Worm (Caenorhabditis elegans) whole organism, mixed stage, embryonic: ENCODE measurements around the gene tiar-2.

Experiments used
- M03D4.4 ChIP-seq: sonication (generic microtip); optimal IDR thresholded peaks from 2 replicates; lab custom pipeline; 2017; ENCODE audit warnings: mild to moderate bottlenecking, missing genetic modification characterization, missing compliant biosample characterization
- bed-3 ChIP-seq: fragments of 200-800 bp; sonication (Bioruptor generic); optimal IDR thresholded peaks from 3 replicates; lab custom pipeline; 2018; ENCODE audit warnings: mild to moderate bottlenecking, missing genetic modification characterization, moderate library complexity, missing compliant biosample characterization
- blmp-1 ChIP-seq: fragments of 150-350 bp; optimal IDR thresholded peaks from 2 replicates; lab custom pipeline; 2014; ENCODE audit warnings: missing biosample characterization, missing genetic modification characterization
- ceh-39 ChIP-seq: fragments of 150-350 bp; optimal IDR thresholded peaks from 2 replicates; lab custom pipeline; 2014; ENCODE audit warnings: missing biosample characterization, missing genetic modification characterization
- ceh-43 ChIP-seq: fragments of 200-800 bp; sonication (Bioruptor generic); optimal IDR thresholded peaks from 2 replicates; lab custom pipeline; 2018; ENCODE audit warnings: mild to moderate bottlenecking, missing genetic modification characterization, moderate library complexity, missing compliant biosample characterization
- ceh-83 ChIP-seq: fragments of 200-800 bp; sonication (Bioruptor generic); optimal IDR thresholded peaks from 2 replicates; lab custom pipeline; 2018; ENCODE audit warnings: mild to moderate bottlenecking, missing genetic modification characterization, missing compliant biosample characterization
- ces-1 ChIP-seq: fragments of 150-350 bp; optimal IDR thresholded peaks from 2 replicates; lab custom pipeline; 2014; ENCODE audit warnings: missing biosample characterization, missing genetic modification reagents, missing genetic modification characterization
- cnd-1 ChIP-seq: fragments of 200-800 bp; sonication (Bioruptor generic); optimal IDR thresholded peaks from 2 replicates; lab custom pipeline; 2018; ENCODE audit warnings: mild to moderate bottlenecking, missing genetic modification characterization, missing compliant biosample characterization
- drap-1 ChIP-seq: fragments of 200-800 bp; sonication (Bioruptor generic); optimal IDR thresholded peaks from 3 replicates; lab custom pipeline; 2018; ENCODE audit warnings: mild to moderate bottlenecking, missing genetic modification characterization, missing compliant biosample characterization
- elt-3 ChIP-seq: fragments of 150-350 bp; optimal IDR thresholded peaks from 2 replicates; lab custom pipeline; 2014; ENCODE audit warnings: missing biosample characterization, missing genetic modification characterization
- flh-1 ChIP-seq: fragments of 200-800 bp; sonication (Bioruptor generic); optimal IDR thresholded peaks from 2 replicates; lab custom pipeline; 2018; ENCODE audit warnings: mild to moderate bottlenecking, missing genetic modification characterization, moderate library complexity, missing compliant biosample characterization
- ham-2 ChIP-seq: fragments of 200-800 bp; sonication (Bioruptor generic); optimal IDR thresholded peaks from 2 replicates; lab custom pipeline; 2018; ENCODE audit warnings: mild to moderate bottlenecking, missing genetic modification characterization, missing compliant biosample characterization
- hlh-1 ChIP-seq: fragments of 150-350 bp; optimal IDR thresholded peaks from 2 replicates; lab custom pipeline; 2014; ENCODE audit warnings: missing biosample characterization, missing genetic modification reagents, missing genetic modification characterization
- lin-13 ChIP-seq: fragments of 150-350 bp; optimal IDR thresholded peaks from 2 replicates; lab custom pipeline; 2014; ENCODE audit warnings: missing biosample characterization, missing genetic modification characterization
- lin-32 ChIP-seq: fragments of 200-800 bp; sonication (Bioruptor generic); optimal IDR thresholded peaks from 2 replicates; lab custom pipeline; 2018; ENCODE audit warnings: mild to moderate bottlenecking, missing genetic modification characterization, missing compliant biosample characterization
- lsy-2 ChIP-seq: fragments of 150-350 bp; optimal IDR thresholded peaks from 2 replicates; lab custom pipeline; 2014; ENCODE audit warnings: missing biosample characterization, missing genetic modification characterization
- mab-5 ChIP-seq: fragments of 150-350 bp; optimal IDR thresholded peaks from 2 replicates; lab custom pipeline; 2014; ENCODE audit warnings: missing biosample characterization, missing genetic modification characterization
- mep-1 ChIP-seq: fragments of 150-350 bp; optimal IDR thresholded peaks from 2 replicates; lab custom pipeline; 2017; ENCODE audit warnings: missing biosample characterization, missing genetic modification reagents, missing genetic modification characterization, inconsistent platforms
- nhr-12 ChIP-seq: fragments of 150-350 bp; optimal IDR thresholded peaks from 2 replicates; lab custom pipeline; 2014; ENCODE audit warnings: missing biosample characterization, missing genetic modification characterization
- nhr-2 ChIP-seq: fragments of 150-350 bp; optimal IDR thresholded peaks from 2 replicates; lab custom pipeline; 2014; ENCODE audit warnings: missing biosample characterization, missing genetic modification characterization
- nhr-28 ChIP-seq: fragments of 150-350 bp; optimal IDR thresholded peaks from 2 replicates; lab custom pipeline; 2014; ENCODE audit warnings: missing biosample characterization, missing genetic modification characterization
- nhr-76 ChIP-seq: sonication (generic microtip); optimal IDR thresholded peaks from 2 replicates; lab custom pipeline; 2017; ENCODE audit warnings: missing biosample characterization, missing genetic modification characterization
- pha-4 ChIP-seq: fragments of 150-350 bp; optimal IDR thresholded peaks from 2 replicates; lab custom pipeline; 2018; ENCODE audit warnings: missing biosample characterization, missing genetic modification reagents, missing genetic modification characterization
- sem-2 ChIP-seq: fragments of 200-800 bp; sonication (Bioruptor generic); optimal IDR thresholded peaks from 2 replicates; lab custom pipeline; 2018; ENCODE audit warnings: mild to moderate bottlenecking, missing genetic modification characterization, missing compliant biosample characterization
- snpc-4 ChIP-seq: fragments of 150-350 bp; optimal IDR thresholded peaks from 2 replicates; lab custom pipeline; 2014; ENCODE audit warnings: missing biosample characterization, missing genetic modification characterization
- sptf-1 ChIP-seq: sonication (generic microtip); optimal IDR thresholded peaks from 2 replicates; lab custom pipeline; 2017; ENCODE audit warnings: mild to moderate bottlenecking, missing genetic modification characterization, moderate library complexity, missing compliant biosample characterization
- unc-120 ChIP-seq: sonication (generic microtip); optimal IDR thresholded peaks from 2 replicates; lab custom pipeline; 2017; ENCODE audit warnings: missing genetic modification characterization, missing compliant biosample characterization; ENCODE audit not compliant: poor library complexity, severe bottlenecking
- unc-39 ChIP-seq: fragments of 150-350 bp; optimal IDR thresholded peaks from 2 replicates; lab custom pipeline; 2014; ENCODE audit warnings: missing biosample characterization, missing genetic modification characterization
- unc-62 ChIP-seq: fragments of 150-350 bp; optimal IDR thresholded peaks from 2 replicates; lab custom pipeline; 2014; ENCODE audit warnings: missing biosample characterization, missing genetic modification reagents, missing genetic modification characterization
- zip-8 ChIP-seq: fragments of 150-350 bp; optimal IDR thresholded peaks from 2 replicates; lab custom pipeline; 2014; ENCODE audit warnings: missing biosample characterization, missing genetic modification characterization
- ztf-11 ChIP-seq: fragments of 150-350 bp; optimal IDR thresholded peaks from 2 replicates; lab custom pipeline; 2014; ENCODE audit warnings: missing biosample characterization, missing genetic modification characterization

The tiar-2 gene

DNA sequence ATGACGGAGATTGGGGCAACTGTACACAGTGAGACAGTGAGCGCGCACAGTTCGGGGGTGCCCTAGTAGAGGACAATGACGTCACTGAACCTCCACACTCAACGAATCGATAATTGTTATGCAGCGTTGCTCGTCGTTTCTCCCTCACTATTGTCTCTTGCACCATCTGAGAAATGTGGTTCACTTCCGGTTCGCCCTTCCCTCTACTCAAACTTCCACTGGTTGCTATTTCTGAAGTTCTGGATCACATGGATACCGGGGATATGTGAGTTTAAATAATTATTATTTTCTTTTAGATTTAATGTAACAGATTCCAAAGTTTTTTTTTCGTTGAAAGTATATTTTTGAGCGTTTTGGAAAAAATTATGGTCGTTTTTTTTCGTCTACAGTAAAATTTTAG lies 12.3 kb upstream of the tiar-2 start, which contains the start of the genes Y46G5A.7 and Y46G5A.8:
Gene Y46G5A.7 (minus strand): TSS at position 153 of the 400 bp plus-strand sequence.
Gene Y46G5A.8 (plus strand): TSS at position 159 of the 400 bp plus-strand sequence.
- TF ChIP-seq mab-5 (tag; lab: Kevin White, UChicago) (no peak), drap-1 (GFP tag; lab: Kevin White, UChicago) (no peak), ceh-39 (tag; lab: Kevin White, UChicago) (peak; percentile 33), blmp-1 (tag; lab: Kevin White, UChicago) (no peak)

DNA sequence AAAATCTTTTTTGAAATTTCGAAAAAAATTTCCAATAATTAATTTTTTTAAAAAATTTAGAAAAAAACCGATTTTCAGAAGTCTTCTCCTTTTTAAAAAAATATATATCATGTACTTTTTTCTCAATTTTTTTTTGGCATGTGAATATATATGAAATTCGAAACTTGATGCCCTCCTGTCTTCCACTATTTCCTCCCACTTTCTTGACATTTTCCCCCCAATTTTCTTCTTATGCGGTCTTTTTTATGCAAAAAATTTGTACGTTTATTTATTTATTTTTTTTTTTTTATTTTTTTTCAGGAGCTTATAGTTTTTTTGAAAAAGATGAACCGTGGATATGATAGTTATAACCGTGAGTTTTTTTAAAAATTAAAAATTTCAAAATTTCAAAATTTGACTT lies 8.0 kb upstream of the tiar-2 start, which contains the start of gene cnp-2:
Gene cnp-2 (plus strand): TSS at position 301 of the 400 bp plus-strand sequence.
- TF ChIP-seq lin-32 (GFP tag; lab: Kevin White, UChicago) (no peak), unc-62 (GFP tag; lab: Kevin White, UChicago) (no peak), bed-3 (GFP tag; lab: Kevin White, UChicago) (no peak), nhr-2 (tag; lab: Kevin White, UChicago) (no peak), ceh-83 (GFP tag; lab: Kevin White, UChicago) (no peak), pha-4 (tag; lab: Kevin White, UChicago) (no peak), sptf-1 (no peak), ces-1 (GFP tag; lab: Kevin White, UChicago) (no peak), sem-2 (GFP tag; lab: Kevin White, UChicago) (no peak), M03D4.4 (no peak), unc-120 (tag; lab: Kevin White, UChicago) (no peak), ham-2 (no peak), flh-1 (GFP tag; lab: Kevin White, UChicago) (no peak), ceh-43 (GFP tag; lab: Kevin White, UChicago) (no peak), lin-13 (tag; lab: Kevin White, UChicago) (no peak), zip-8 (tag; lab: Kevin White, UChicago) (no peak), blmp-1 (tag; lab: Kevin White, UChicago) (no peak), nhr-12 (no peak), mab-5 (tag; lab: Kevin White, UChicago) (no peak)

DNA sequence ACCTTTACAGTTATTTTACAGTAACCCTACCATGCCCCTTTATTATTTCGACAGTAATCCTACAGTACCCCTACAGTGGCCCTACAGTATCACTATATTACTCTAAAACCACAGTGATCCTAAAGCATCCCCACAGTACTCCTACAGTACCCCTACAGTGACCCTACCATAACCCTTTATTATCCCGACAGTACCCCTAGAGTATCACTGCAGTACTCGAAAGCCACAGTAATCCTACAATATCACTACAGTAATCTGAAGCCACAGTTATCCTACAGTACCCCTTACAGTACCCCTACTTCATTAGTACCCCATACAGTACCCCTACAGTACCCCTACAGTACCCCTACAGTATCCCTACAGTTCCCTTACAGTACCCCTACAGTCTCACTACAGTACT lies 4.0 kb upstream of the tiar-2 start:
- TF ChIP-seq hlh-1 (tag; lab: Kevin White, UChicago) (no peak), nhr-2 (tag; lab: Kevin White, UChicago) (no peak), nhr-28 (tag; lab: Kevin White, UChicago) (no peak), mep-1 (tag; lab: Kevin White, UChicago) (no peak)
- TF ChIP-seq, all 35 proteins: peak for 0

DNA sequence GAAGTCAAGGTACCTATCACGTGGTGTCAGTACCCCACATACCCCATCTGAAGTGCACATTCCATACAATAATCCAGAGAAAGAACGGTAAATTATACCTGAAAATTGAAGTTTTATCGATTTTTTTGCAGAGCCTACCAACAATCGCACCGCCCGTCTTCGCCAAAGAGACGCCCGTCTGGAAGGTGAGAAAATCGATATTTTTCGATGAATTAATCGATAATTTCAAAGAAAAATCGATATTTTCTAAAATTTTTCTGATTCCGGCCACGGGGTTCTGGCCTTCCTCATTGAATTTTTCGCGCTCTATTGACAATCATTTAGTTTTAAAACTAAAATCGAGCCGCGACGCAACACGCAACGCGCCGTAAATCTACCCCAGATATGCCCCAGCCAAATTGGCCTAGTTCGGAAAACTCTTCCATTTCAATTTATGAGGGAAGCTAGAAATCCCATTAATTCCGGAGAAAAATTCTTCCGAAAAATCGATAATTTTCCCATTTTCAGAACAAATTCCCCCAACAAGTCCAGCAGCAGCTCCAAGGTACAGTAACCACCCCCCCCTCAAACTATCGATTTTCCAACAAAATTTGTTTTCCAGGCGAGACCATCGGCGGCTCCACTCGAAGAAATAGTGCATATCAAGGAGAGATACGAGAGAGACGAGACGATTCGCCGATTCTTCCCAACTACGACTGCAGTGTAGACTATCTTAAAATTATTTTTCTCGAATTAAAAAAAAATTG lies 1.9 kb upstream of the tiar-2 start:
- TF ChIP-seq unc-62 (GFP tag; lab: Kevin White, UChicago) (no peak), ztf-11 (tag; lab: Kevin White, UChicago) (no peak), hlh-1 (tag; lab: Kevin White, UChicago) (no peak), ceh-83 (GFP tag; lab: Kevin White, UChicago) (no peak), unc-120 (tag; lab: Kevin White, UChicago) (no peak), elt-3 (no peak), nhr-76 (no peak), nhr-12 (no peak), mep-1 (tag; lab: Kevin White, UChicago) (no peak), ceh-39 (tag; lab: Kevin White, UChicago) (no peak), sptf-1 (no peak), unc-39 (tag; lab: Kevin White, UChicago) (no peak), ceh-43 (GFP tag; lab: Kevin White, UChicago) (no peak), M03D4.4 (no peak), snpc-4 (tag; lab: Kevin White, UChicago) (no peak), cnd-1 (tag; lab: Kevin White, UChicago) (no peak), blmp-1 (tag; lab: Kevin White, UChicago) (no peak)
- TF ChIP-seq, all 35 proteins: peak for 0

DNA sequence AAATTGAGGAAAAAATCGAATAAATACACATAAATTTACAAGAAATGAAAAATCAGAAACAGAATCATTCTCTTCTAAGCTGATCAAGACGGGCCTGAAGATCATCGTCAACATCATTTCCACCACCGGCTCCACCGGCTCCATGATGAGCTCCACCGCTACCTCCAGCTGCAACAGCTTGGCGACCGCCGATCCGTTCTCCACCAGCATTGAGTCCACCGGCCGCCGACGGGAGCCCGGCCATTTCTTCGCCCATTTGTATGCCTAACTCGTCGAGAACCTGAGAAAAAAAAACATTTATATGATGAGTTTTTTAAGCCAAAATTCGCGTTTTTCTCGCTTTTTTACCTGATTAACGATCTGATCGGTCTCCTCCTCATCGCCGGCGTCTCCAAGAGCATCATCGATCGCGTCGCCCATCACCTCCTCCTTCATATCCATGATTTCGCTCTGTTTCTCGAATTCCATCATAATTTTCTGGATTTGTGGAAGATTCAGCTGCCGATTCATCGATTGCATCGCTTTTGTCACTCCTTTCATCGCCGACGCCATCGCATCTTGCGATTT lies 1.1 kb upstream of the tiar-2 start:
- TF ChIP-seq unc-120 (tag; lab: Kevin White, UChicago) (no peak), lsy-2 (no peak), elt-3 (no peak), ceh-39 (tag; lab: Kevin White, UChicago) (no peak), nhr-2 (tag; lab: Kevin White, UChicago) (no peak), ham-2 (no peak), snpc-4 (tag; lab: Kevin White, UChicago) (no peak)
